Worm (Caenorhabditis elegans) whole organism, L1 larva: ENCODE measurements around the gene msp-19.

Experiments
- C04F5.9 ChIP-seq: sonication (generic microtip); optimal IDR thresholded peaks from 2 replicates; lab custom pipeline; 2016; ENCODE audit warnings: missing genetic modification characterization, missing compliant biosample characterization
- C34B4.2 ChIP-seq: sonication (generic microtip); optimal IDR thresholded peaks from 2 replicates; lab custom pipeline; 2017; ENCODE audit warnings: mild to moderate bottlenecking, missing genetic modification characterization, missing compliant biosample characterization
- F16B12.6 ChIP-seq: fragments of 150-350 bp; optimal IDR thresholded peaks from 2 replicates; lab custom pipeline; 2014; ENCODE audit warnings: missing biosample characterization, missing genetic modification characterization
- Y116A8C.19 ChIP-seq: sonication (generic microtip); optimal IDR thresholded peaks from 2 replicates; lab custom pipeline; 2016; ENCODE audit warnings: missing compliant biosample characterization, missing genetic modification characterization, borderline replicate concordance
- aly-2 ChIP-seq: fragments of 150-350 bp; optimal IDR thresholded peaks from 2 replicates; lab custom pipeline; 2014; ENCODE audit warnings: missing biosample characterization, missing genetic modification characterization
- ama-1 ChIP-seq: fragments of 150-350 bp; optimal IDR thresholded peaks from 2 replicates; lab custom pipeline; 2014
- blmp-1 ChIP-seq: fragments of 150-350 bp; optimal IDR thresholded peaks from 2 replicates; lab custom pipeline; 2014; ENCODE audit warnings: missing biosample characterization, missing genetic modification characterization
- ceh-63 ChIP-seq: fragments of 200-800 bp; sonication (Bioruptor generic); optimal IDR thresholded peaks from 2 replicates; lab custom pipeline; 2018; ENCODE audit warnings: mild to moderate bottlenecking, missing genetic modification characterization, missing compliant biosample characterization
- efl-1 ChIP-seq, 4 experiments: fragments of 150-350 bp; optimal IDR thresholded peaks in 3 of 4; peaks in 1 of 4; 1 replicate in 1 of 4; 2 replicates in 3 of 4; lab custom pipeline; 2014; ENCODE audit warnings: missing biosample characterization in 2 of 4, missing genetic modification characterization in 2 of 4, missing genetic modification reagents in 2 of 4
- efl-3 ChIP-seq: fragments of 200-800 bp; sonication (Bioruptor generic); optimal IDR thresholded peaks from 2 replicates; lab custom pipeline; 2018; ENCODE audit warnings: mild to moderate bottlenecking, missing genetic modification characterization, missing compliant biosample characterization
- egl-27 ChIP-seq, 2 experiments: fragments of 150-350 bp in 1 of 2; sonication (generic microtip); optimal IDR thresholded peaks; 3 replicates each; lab custom pipeline; 2017 to 2018; ENCODE audit warnings: missing biosample characterization in 2 of 2, missing genetic modification characterization in 2 of 2, missing genetic modification reagents in 2 of 2
- elt-2 ChIP-seq: sonication (generic microtip); optimal IDR thresholded peaks from 2 replicates; lab custom pipeline; 2016; ENCODE audit warnings: missing genetic modification characterization, mild to moderate bottlenecking, inconsistent platforms, missing compliant biosample characterization, missing genetic modification reagents
- fkh-10 ChIP-seq: sonication (generic microtip); optimal IDR thresholded peaks from 2 replicates; lab custom pipeline; 2017; ENCODE audit warnings: missing biosample characterization, missing genetic modification reagents, missing genetic modification characterization
- fkh-8 ChIP-seq: sonication (generic microtip); optimal IDR thresholded peaks from 2 replicates; lab custom pipeline; 2016; ENCODE audit warnings: mild to moderate bottlenecking, missing genetic modification characterization, missing compliant biosample characterization
- fos-1 ChIP-seq: fragments of 150-350 bp; optimal IDR thresholded peaks from 2 replicates; lab custom pipeline; 2014; ENCODE audit warnings: missing biosample characterization, missing genetic modification characterization
- grh-1 ChIP-seq: fragments of 200-800 bp; sonication (Bioruptor generic); IDR thresholded peaks from 2 replicates; pipeline ENCODE4 v1.3.6; 2022; ENCODE audit warnings: missing genetic modification reagents, missing genetic modification characterization, missing compliant biosample characterization
- hpl-2 ChIP-seq: fragments of 150-350 bp; optimal IDR thresholded peaks from 2 replicates; lab custom pipeline; 2014; ENCODE audit warnings: missing biosample characterization, missing genetic modification reagents, missing genetic modification characterization
- irx-1 ChIP-seq: sonication (generic microtip); optimal IDR thresholded peaks from 2 replicates; lab custom pipeline; 2016; ENCODE audit warnings: missing genetic modification characterization, missing compliant biosample characterization
- jun-1 ChIP-seq: fragments of 150-350 bp; optimal IDR thresholded peaks from 2 replicates; lab custom pipeline; 2014; ENCODE audit warnings: missing biosample characterization, missing genetic modification reagents, missing genetic modification characterization
- lin-13 ChIP-seq: fragments of 150-350 bp; optimal IDR thresholded peaks from 2 replicates; lab custom pipeline; 2014; ENCODE audit warnings: missing biosample characterization, missing genetic modification reagents, missing genetic modification characterization
- lin-14 ChIP-seq: fragments of 200-800 bp; sonication (Bioruptor generic); optimal IDR thresholded peaks from 2 replicates; lab custom pipeline; 2018; ENCODE audit warnings: mild to moderate bottlenecking, missing genetic modification characterization, moderate library complexity, missing compliant biosample characterization
- lin-15B ChIP-seq: fragments of 150-350 bp; sonication (generic microtip); optimal IDR thresholded peaks from 3 replicates; lab custom pipeline; 2014; ENCODE audit warnings: missing biosample characterization, missing genetic modification characterization
- lin-39 ChIP-seq: fragments of 150-350 bp; optimal IDR thresholded peaks from 2 replicates; lab custom pipeline; 2014; ENCODE audit warnings: missing biosample characterization, missing genetic modification reagents, missing genetic modification characterization
- mab-9 ChIP-seq: fragments of 200-800 bp; sonication (Bioruptor generic); IDR thresholded peaks from 2 replicates; pipeline ENCODE4 v1.3.6; 2022; ENCODE audit warnings: missing genetic modification reagents, missing genetic modification characterization, missing compliant biosample characterization
- nhr-12 ChIP-seq: sonication (generic microtip); optimal IDR thresholded peaks from 2 replicates; lab custom pipeline; 2017; ENCODE audit warnings: missing biosample characterization, missing genetic modification characterization
- nhr-237 ChIP-seq: fragments of 150-350 bp; optimal IDR thresholded peaks from 2 replicates; lab custom pipeline; 2014; ENCODE audit warnings: missing biosample characterization, missing genetic modification characterization
- nhr-28 ChIP-seq: fragments of 150-350 bp; optimal IDR thresholded peaks from 2 replicates; lab custom pipeline; 2014; ENCODE audit warnings: missing biosample characterization, missing genetic modification characterization
- nhr-71 ChIP-seq: sonication (generic microtip); optimal IDR thresholded peaks from 2 replicates; lab custom pipeline; 2016; ENCODE audit warnings: mild to moderate bottlenecking, missing genetic modification characterization, moderate library complexity, missing compliant biosample characterization
- nhr-76 ChIP-seq: sonication (generic microtip); optimal IDR thresholded peaks from 2 replicates; lab custom pipeline; 2017; ENCODE audit warnings: missing biosample characterization, missing genetic modification characterization
- nhr-84 ChIP-seq: sonication (generic microtip); optimal IDR thresholded peaks from 2 replicates; lab custom pipeline; 2017; ENCODE audit warnings: missing biosample characterization, missing genetic modification characterization
- nhr-85 ChIP-seq: sonication (generic microtip); peaks from one replicate; lab custom pipeline; 2016; ENCODE audit warnings: missing genetic modification characterization, inconsistent platforms, missing compliant biosample characterization
- rnt-1 ChIP-seq: sonication (generic microtip); optimal IDR thresholded peaks from 2 replicates; lab custom pipeline; 2016; ENCODE audit warnings: mild to moderate bottlenecking, missing genetic modification characterization, moderate library complexity, missing compliant biosample characterization
- skn-1 ChIP-seq: fragments of 150-350 bp; optimal IDR thresholded peaks from 2 replicates; lab custom pipeline; 2014; ENCODE audit warnings: missing biosample characterization, missing genetic modification characterization
- swsn-7 ChIP-seq: sonication (generic microtip); optimal IDR thresholded peaks from 2 replicates; lab custom pipeline; 2016; ENCODE audit warnings: missing genetic modification characterization, missing compliant biosample characterization
- unc-62 ChIP-seq: fragments of 150-350 bp; optimal IDR thresholded peaks from 2 replicates; lab custom pipeline; 2014; ENCODE audit warnings: missing biosample characterization, missing genetic modification reagents, missing genetic modification characterization
- unc-86 ChIP-seq: sonication (generic microtip); optimal IDR thresholded peaks from 2 replicates; lab custom pipeline; 2016; ENCODE audit warnings: missing genetic modification characterization, missing compliant biosample characterization
- vab-15 ChIP-seq: sonication (generic microtip); optimal IDR thresholded peaks from 2 replicates; lab custom pipeline; 2017; ENCODE audit warnings: missing genotype, mild to moderate bottlenecking, missing genetic modification characterization, missing compliant biosample characterization
- xbp-1 ChIP-seq: sonication (generic microtip); optimal IDR thresholded peaks from 2 replicates; lab custom pipeline; 2016; ENCODE audit warnings: missing genetic modification characterization, missing compliant biosample characterization
- zag-1 ChIP-seq: fragments of 150-350 bp; optimal IDR thresholded peaks from 2 replicates; lab custom pipeline; 2014; ENCODE audit warnings: missing biosample characterization, missing genetic modification characterization
- zip-4 ChIP-seq: fragments of 200-800 bp; sonication (Bioruptor generic); optimal IDR thresholded peaks from 2 replicates; lab custom pipeline; 2018; ENCODE audit warnings: mild to moderate bottlenecking, missing genetic modification characterization, moderate library complexity, missing compliant biosample characterization

The msp-19 gene

ce11 chrIV:5297436-5298012 lies 37.1 kb downstream of the msp-19 start, which contains the start of the genes ZK354.6 and msp-113:
ZK354.6 (minus strand) TSS chrIV:5297536.
msp-113 (plus strand) TSS chrIV:5297962.
- TF ChIP-seq efl-1 (optimal IDR thresholded peaks at IDR 0.05; lab: Kevin White, UChicago) (no peak), efl-1 (GFP tag; optimal IDR thresholded peaks at IDR 0.05 in 1 of 2; lab: Kevin White, UChicago) (no peak), Y116A8C.19 (tag; lab: Kevin White, UChicago) (no peak), nhr-12 (tag; lab: Kevin White, UChicago) (no peak), efl-3 (no peak), skn-1 (no peak), swsn-7 (tag; lab: Kevin White, UChicago) (no peak), hpl-2 (GFP tag; lab: Kevin White, UChicago) (no peak), fkh-10 (GFP tag; lab: Kevin White, UChicago) (no peak), lin-15B (no peak), blmp-1 (tag; lab: Kevin White, UChicago) (no peak), irx-1 (no peak), C04F5.9 (no peak), unc-62 (no peak), lin-14 (no peak), lin-13 (GFP tag; lab: Kevin White, UChicago) (no peak), zag-1 (tag; lab: Kevin White, UChicago) (no peak), C34B4.2 (no peak), xbp-1 (no peak)
- TF ChIP-seq, all 84 proteins: peak for 0

- TF ChIP-seq unc-86 (tag; lab: Kevin White, UChicago) (no peak), efl-1 (optimal IDR thresholded peaks at IDR 0.05; lab: Kevin White, UChicago) (no peak), efl-1 (GFP tag; optimal IDR thresholded peaks at IDR 0.05 in 1 of 2; lab: Kevin White, UChicago) (no peak), F16B12.6 (tag; lab: Kevin White, UChicago) (no peak), nhr-84 (tag; lab: Kevin White, UChicago) (no peak), lin-39 (tag; lab: Kevin White, UChicago) (no peak), grh-1 (no peak), nhr-85 (no peak), fkh-8 (tag; lab: Kevin White, UChicago) (no peak), elt-2 (tag; lab: Kevin White, UChicago) (no peak), egl-27 (tag; optimal IDR thresholded peaks at IDR 0.05; lab: Kevin White, UChicago) (no peak), ama-1 (lab: Kevin White, UChicago) (no peak), C04F5.9 (no peak), nhr-76 (no peak), jun-1 (tag; lab: Kevin White, UChicago) (no peak)
Measured at ce11 chrIV:5303030-5303429, 42.6 kb downstream of the msp-19 start, which contains the start of gene ZK354.7. ZK354.7 (minus strand) TSS chrIV:5303130.

DNA sequence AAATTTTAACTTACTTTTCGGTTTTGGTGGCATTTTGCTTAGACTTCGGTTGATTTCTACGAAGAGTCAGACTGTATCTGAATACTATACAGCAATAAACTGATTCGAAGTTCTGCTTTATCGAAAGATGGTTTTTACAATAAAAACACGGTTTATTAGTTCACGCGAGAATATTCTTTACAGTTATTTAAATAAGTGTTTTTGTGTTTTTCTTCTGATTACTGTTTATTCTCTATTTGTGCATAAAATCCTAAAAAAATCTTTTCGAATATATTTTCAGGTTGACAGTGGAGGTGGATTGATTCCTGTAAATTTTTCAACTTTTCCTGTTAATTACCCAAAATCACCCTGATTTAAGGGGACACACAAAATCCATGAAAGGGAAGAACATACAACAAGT lies 45.7 kb downstream of the msp-19 start, which contains the start of gene ZK354.8:
TSS of gene ZK354.8 (minus strand) at position 101 of the 400 bp plus-strand sequence.
- no peak for TF ChIP-seq ceh-63
- TF ChIP-seq vab-15: no peak
- no peak for TF ChIP-seq nhr-71 (tag; lab: Kevin White, UChicago)
- TF ChIP-seq nhr-237 (tag; lab: Kevin White, UChicago): no peak
- no peak for TF ChIP-seq fos-1 (tag; lab: Kevin White, UChicago)
- TF ChIP-seq swsn-7 (tag; lab: Kevin White, UChicago): no peak
- TF ChIP-seq unc-86 (tag; lab: Kevin White, UChicago): no peak
- TF ChIP-seq aly-2 (tag; lab: Kevin White, UChicago): no peak
- no peak for TF ChIP-seq mab-9 (GFP tag; lab: Robert Waterston, UW)
- no peak for TF ChIP-seq zip-4 (GFP tag; lab: Kevin White, UChicago)
- no peak for TF ChIP-seq rnt-1 (tag; lab: Kevin White, UChicago)
- no peak for TF ChIP-seq hpl-2 (GFP tag; lab: Kevin White, UChicago)
- no peak for TF ChIP-seq nhr-28 (tag; lab: Kevin White, UChicago)
